Worm (Caenorhabditis elegans) whole organism, L1 larva: ENCODE results near the gene Y66D12A.16.

Experiments
- C16A3.4 ChIP-seq: fragments of 150-350 bp; optimal IDR thresholded peaks from 2 replicates; lab custom pipeline; 2014; ENCODE audit warnings: missing biosample characterization, missing genetic modification characterization
- C34B4.2 ChIP-seq: sonication (generic microtip); optimal IDR thresholded peaks from 2 replicates; lab custom pipeline; 2017; ENCODE audit warnings: mild to moderate bottlenecking, missing genetic modification characterization, missing compliant biosample characterization
- F16B12.6 ChIP-seq: fragments of 150-350 bp; optimal IDR thresholded peaks from 2 replicates; lab custom pipeline; 2014; ENCODE audit warnings: missing biosample characterization, missing genetic modification characterization
- alr-1 ChIP-seq: fragments of 200-800 bp; sonication (Bioruptor generic); optimal IDR thresholded peaks from 2 replicates; lab custom pipeline; 2018; ENCODE audit warnings: borderline replicate concordance, mild to moderate bottlenecking, missing genetic modification characterization, missing compliant biosample characterization
- blmp-1 ChIP-seq: fragments of 150-350 bp; optimal IDR thresholded peaks from 2 replicates; lab custom pipeline; 2014; ENCODE audit warnings: missing biosample characterization, missing genetic modification characterization
- ceh-8 ChIP-seq: fragments of 200-800 bp; sonication (Bioruptor generic); optimal IDR thresholded peaks from 2 replicates; lab custom pipeline; 2018; ENCODE audit warnings: mild to moderate bottlenecking, missing genetic modification characterization, moderate library complexity, missing compliant biosample characterization
- ceh-90 ChIP-seq: sonication (generic microtip); optimal IDR thresholded peaks from 2 replicates; lab custom pipeline; 2016; ENCODE audit warnings: missing genetic modification characterization, missing compliant biosample characterization
- ces-1 ChIP-seq: fragments of 150-350 bp; optimal IDR thresholded peaks from 2 replicates; lab custom pipeline; 2014; ENCODE audit warnings: missing biosample characterization, missing genetic modification reagents, missing genetic modification characterization
- dpl-1 ChIP-seq, 3 experiments: fragments of 150-350 bp in 2 of 3; sonication (generic microtip) in 1 of 3; optimal IDR thresholded peaks; 2 replicates each; lab custom pipeline; 2014 to 2017; ENCODE audit warnings: missing biosample characterization in 3 of 3, missing genetic modification characterization in 3 of 3, missing genetic modification reagents in 3 of 3
- efl-1 ChIP-seq, 4 experiments: fragments of 150-350 bp; optimal IDR thresholded peaks in 3 of 4; peaks in 1 of 4; 1 replicate in 1 of 4; 2 replicates in 3 of 4; lab custom pipeline; 2014; ENCODE audit warnings: missing biosample characterization in 2 of 4, missing genetic modification characterization in 2 of 4, missing genetic modification reagents in 2 of 4
- egl-27 ChIP-seq, 2 experiments: fragments of 150-350 bp in 1 of 2; sonication (generic microtip); optimal IDR thresholded peaks; 3 replicates each; lab custom pipeline; 2017 to 2018; ENCODE audit warnings: missing biosample characterization in 2 of 2, missing genetic modification characterization in 2 of 2, missing genetic modification reagents in 2 of 2
- elt-3 ChIP-seq, 6 experiments: fragments of 150-350 bp in 1 of 6; sonication (generic microtip); optimal IDR thresholded peaks; 2 replicates each; lab custom pipeline; 2017 to 2018; ENCODE audit warnings: missing biosample characterization in 6 of 6, missing genetic modification characterization in 6 of 6, inconsistent platforms in 1 of 6
- fkh-10 ChIP-seq: sonication (generic microtip); optimal IDR thresholded peaks from 2 replicates; lab custom pipeline; 2017; ENCODE audit warnings: missing biosample characterization, missing genetic modification reagents, missing genetic modification characterization
- fkh-4 ChIP-seq: sonication (generic microtip); optimal IDR thresholded peaks from 2 replicates; lab custom pipeline; 2016; ENCODE audit warnings: missing compliant biosample characterization, missing genetic modification characterization, borderline replicate concordance
- fkh-8 ChIP-seq: sonication (generic microtip); optimal IDR thresholded peaks from 2 replicates; lab custom pipeline; 2016; ENCODE audit warnings: mild to moderate bottlenecking, missing genetic modification characterization, missing compliant biosample characterization
- grh-1 ChIP-seq: fragments of 200-800 bp; sonication (Bioruptor generic); IDR thresholded peaks from 2 replicates; pipeline ENCODE4 v1.3.6; 2022; ENCODE audit warnings: missing genetic modification reagents, missing genetic modification characterization, missing compliant biosample characterization
- hlh-17 ChIP-seq: fragments of 200-800 bp; sonication (Bioruptor generic); optimal IDR thresholded peaks from 2 replicates; lab custom pipeline; 2018; ENCODE audit warnings: missing genetic modification characterization, mild to moderate bottlenecking, missing compliant biosample characterization, moderate library complexity, borderline replicate concordance
- hlh-4 ChIP-seq: sonication (generic microtip); optimal IDR thresholded peaks from 2 replicates; lab custom pipeline; 2016; ENCODE audit warnings: mild to moderate bottlenecking, missing genetic modification characterization, missing compliant biosample characterization
- hpl-2 ChIP-seq: fragments of 150-350 bp; optimal IDR thresholded peaks from 2 replicates; lab custom pipeline; 2014; ENCODE audit warnings: missing biosample characterization, missing genetic modification reagents, missing genetic modification characterization
- isw-1 ChIP-seq: fragments of 200-800 bp; sonication (Bioruptor generic); IDR thresholded peaks from 2 replicates; pipeline ENCODE4 v1.3.6; 2022; ENCODE audit warnings: missing genetic modification characterization, missing compliant biosample characterization
- lin-14 ChIP-seq: fragments of 200-800 bp; sonication (Bioruptor generic); optimal IDR thresholded peaks from 2 replicates; lab custom pipeline; 2018; ENCODE audit warnings: mild to moderate bottlenecking, missing genetic modification characterization, moderate library complexity, missing compliant biosample characterization
- lin-15B ChIP-seq: fragments of 150-350 bp; sonication (generic microtip); optimal IDR thresholded peaks from 3 replicates; lab custom pipeline; 2014; ENCODE audit warnings: missing biosample characterization, missing genetic modification characterization
- lsy-2 ChIP-seq, 2 experiments: fragments of 150-350 bp; optimal IDR thresholded peaks; 2 replicates each; lab custom pipeline; 2014; ENCODE audit warnings: missing biosample characterization in 2 of 2, missing genetic modification characterization in 2 of 2
- mab-9 ChIP-seq: fragments of 200-800 bp; sonication (Bioruptor generic); IDR thresholded peaks from 2 replicates; pipeline ENCODE4 v1.3.6; 2022; ENCODE audit warnings: missing genetic modification reagents, missing genetic modification characterization, missing compliant biosample characterization
- mep-1 ChIP-seq: fragments of 150-350 bp; optimal IDR thresholded peaks from 2 replicates; lab custom pipeline; 2014; ENCODE audit warnings: missing biosample characterization, missing genetic modification characterization
- nhr-11 ChIP-seq: fragments of 150-350 bp; optimal IDR thresholded peaks from 2 replicates; lab custom pipeline; 2014; ENCODE audit warnings: missing biosample characterization, missing genetic modification characterization
- nhr-19 ChIP-seq: fragments of 200-800 bp; sonication (Bioruptor generic); conservative IDR thresholded peaks from 2 replicates; pipeline ENCODE4 v1.3.6; 2022; ENCODE audit warnings: missing genetic modification characterization, missing compliant biosample characterization
- nhr-20 ChIP-seq: sonication (generic microtip); optimal IDR thresholded peaks from 2 replicates; lab custom pipeline; 2016; ENCODE audit warnings: mild to moderate bottlenecking, missing genetic modification characterization, missing compliant biosample characterization
- nhr-237 ChIP-seq: fragments of 150-350 bp; optimal IDR thresholded peaks from 2 replicates; lab custom pipeline; 2014; ENCODE audit warnings: missing biosample characterization, missing genetic modification characterization
- nhr-47 ChIP-seq: sonication (generic microtip); optimal IDR thresholded peaks from 2 replicates; lab custom pipeline; 2016; ENCODE audit warnings: mild to moderate bottlenecking, missing genetic modification characterization, moderate library complexity, missing compliant biosample characterization
- nhr-71 ChIP-seq: sonication (generic microtip); optimal IDR thresholded peaks from 2 replicates; lab custom pipeline; 2016; ENCODE audit warnings: mild to moderate bottlenecking, missing genetic modification characterization, moderate library complexity, missing compliant biosample characterization
- nhr-77 ChIP-seq: fragments of 150-350 bp; optimal IDR thresholded peaks from 2 replicates; lab custom pipeline; 2014; ENCODE audit warnings: missing biosample characterization, missing genetic modification characterization
- nhr-84 ChIP-seq: sonication (generic microtip); optimal IDR thresholded peaks from 2 replicates; lab custom pipeline; 2017; ENCODE audit warnings: missing biosample characterization, missing genetic modification characterization
- nhr-85 ChIP-seq: sonication (generic microtip); peaks from one replicate; lab custom pipeline; 2016; ENCODE audit warnings: missing genetic modification characterization, inconsistent platforms, missing compliant biosample characterization
- nhr-90 ChIP-seq: sonication (generic microtip); optimal IDR thresholded peaks from 2 replicates; lab custom pipeline; 2016; ENCODE audit warnings: mild to moderate bottlenecking, missing genetic modification characterization, missing compliant biosample characterization; ENCODE audit not compliant: poor library complexity
- pax-3 ChIP-seq: fragments of 200-800 bp; sonication (Bioruptor generic); optimal IDR thresholded peaks from 2 replicates; lab custom pipeline; 2018; ENCODE audit warnings: mild to moderate bottlenecking, missing genetic modification characterization, moderate library complexity, missing compliant biosample characterization
- pqm-1 ChIP-seq: sonication (generic microtip); optimal IDR thresholded peaks from 3 replicates; lab custom pipeline; 2017; ENCODE audit warnings: missing biosample characterization, missing genetic modification characterization
- rnt-1 ChIP-seq: sonication (generic microtip); optimal IDR thresholded peaks from 2 replicates; lab custom pipeline; 2016; ENCODE audit warnings: mild to moderate bottlenecking, missing genetic modification characterization, moderate library complexity, missing compliant biosample characterization
- skn-1 ChIP-seq: fragments of 150-350 bp; optimal IDR thresholded peaks from 2 replicates; lab custom pipeline; 2014; ENCODE audit warnings: missing biosample characterization, missing genetic modification characterization
- snpc-4 ChIP-seq: fragments of 150-350 bp; optimal IDR thresholded peaks from 2 replicates; lab custom pipeline; 2014; ENCODE audit warnings: missing biosample characterization, missing genetic modification characterization
- snu-23 ChIP-seq: sonication (generic microtip); optimal IDR thresholded peaks from 2 replicates; lab custom pipeline; 2016; ENCODE audit warnings: missing genetic modification characterization, missing compliant biosample characterization
- sox-4 ChIP-seq: sonication (generic microtip); optimal IDR thresholded peaks from 2 replicates; lab custom pipeline; 2016; ENCODE audit warnings: missing genetic modification characterization, missing compliant biosample characterization
- sup-37 ChIP-seq: fragments of 200-800 bp; sonication (Bioruptor generic); optimal IDR thresholded peaks from 2 replicates; lab custom pipeline; 2018; ENCODE audit warnings: mild to moderate bottlenecking, missing genetic modification characterization, missing compliant biosample characterization
- swsn-7 ChIP-seq: sonication (generic microtip); optimal IDR thresholded peaks from 2 replicates; lab custom pipeline; 2016; ENCODE audit warnings: missing genetic modification characterization, missing compliant biosample characterization
- tlp-1 ChIP-seq: fragments of 150-350 bp; optimal IDR thresholded peaks from 2 replicates; lab custom pipeline; 2014; ENCODE audit warnings: missing biosample characterization, missing genetic modification characterization
- unc-98 ChIP-seq: fragments of 200-800 bp; sonication (Bioruptor generic); IDR thresholded peaks from 2 replicates; pipeline ENCODE4 v1.3.6; 2022; ENCODE audit warnings: missing genetic modification characterization, missing compliant biosample characterization
- vab-15 ChIP-seq: sonication (generic microtip); optimal IDR thresholded peaks from 2 replicates; lab custom pipeline; 2017; ENCODE audit warnings: missing genotype, mild to moderate bottlenecking, missing genetic modification characterization, missing compliant biosample characterization
- xbp-1 ChIP-seq: sonication (generic microtip); optimal IDR thresholded peaks from 2 replicates; lab custom pipeline; 2016; ENCODE audit warnings: missing genetic modification characterization, missing compliant biosample characterization
- zag-1 ChIP-seq: fragments of 150-350 bp; optimal IDR thresholded peaks from 2 replicates; lab custom pipeline; 2014; ENCODE audit warnings: missing biosample characterization, missing genetic modification characterization
- zip-4 ChIP-seq: fragments of 200-800 bp; sonication (Bioruptor generic); optimal IDR thresholded peaks from 2 replicates; lab custom pipeline; 2018; ENCODE audit warnings: mild to moderate bottlenecking, missing genetic modification characterization, moderate library complexity, missing compliant biosample characterization
- ztf-11 ChIP-seq, 2 experiments: sonication (generic microtip); optimal IDR thresholded peaks; 2 replicates each; lab custom pipeline; 2016 to 2017; ENCODE audit warnings: missing genetic modification characterization in 2 of 2, missing biosample characterization in 1 of 2, missing compliant biosample characterization in 1 of 2
- ztf-4 ChIP-seq: fragments of 150-350 bp; optimal IDR thresholded peaks from 2 replicates; lab custom pipeline; 2014; ENCODE audit warnings: missing biosample characterization, missing genetic modification characterization

Gene Y66D12A.16

ce11 chrIII:11554701-11555111 lies 31.4 kb downstream of the Y66D12A.16 start (continued):
- peak in 1 of 6 experiments; percentile 49 for TF ChIP-seq elt-3 (tag; optimal IDR thresholded peaks at IDR 0.05; lab: Kevin White, UChicago)
- TF ChIP-seq nhr-11, result no peak
- no peak for TF ChIP-seq C34B4.2
- no peak for TF ChIP-seq isw-1 (GFP tag; lab: Robert Waterston, UW)
- no peak for TF ChIP-seq rnt-1
- TF ChIP-seq hpl-2 (GFP tag; lab: Kevin White, UChicago), result no peak
- no peak for TF ChIP-seq zip-4
- no peak for TF ChIP-seq tlp-1 (tag; lab: Kevin White, UChicago)
- no peak for TF ChIP-seq sox-4
- TF ChIP-seq snpc-4, result no peak
- TF ChIP-seq xbp-1 (tag; lab: Kevin White, UChicago), result no peak
- peak in 1 of 3 experiments; percentile 12 for TF ChIP-seq dpl-1 (GFP tag; optimal IDR thresholded peaks at IDR 0.05; lab: Kevin White, UChicago)
- peak; percentile 64 for TF ChIP-seq snu-23
- no peak for TF ChIP-seq ceh-8 (GFP tag; lab: Kevin White, UChicago)
- TF ChIP-seq mep-1 (tag; lab: Kevin White, UChicago), result peak; percentile 11
- TF ChIP-seq fkh-4 (tag; lab: Kevin White, UChicago), result no peak
- TF ChIP-seq nhr-237 (tag; lab: Kevin White, UChicago), result no peak
- no peak for TF ChIP-seq zag-1 (tag; lab: Kevin White, UChicago)
- peak; percentile 47 for TF ChIP-seq nhr-71 (tag; lab: Kevin White, UChicago)
- no peak for TF ChIP-seq unc-98
- no peak for TF ChIP-seq hlh-17 (GFP tag; lab: Kevin White, UChicago)
- no peak for TF ChIP-seq ztf-11 (tag; optimal IDR thresholded peaks at IDR 0.05; lab: Kevin White, UChicago)
- no peak for TF ChIP-seq F16B12.6 (tag; lab: Kevin White, UChicago)
- peak in 1 of 2 experiments; percentile 11 for TF ChIP-seq lsy-2 (tag; optimal IDR thresholded peaks at IDR 0.05; lab: Kevin White, UChicago)
- TF ChIP-seq alr-1, result no peak
- TF ChIP-seq ztf-4, result no peak
- TF ChIP-seq nhr-20 (tag; lab: Kevin White, UChicago), result peak; percentile 45
- TF ChIP-seq pax-3 (tag; lab: Kevin White, UChicago), result no peak
- TF ChIP-seq nhr-84 (tag; lab: Kevin White, UChicago), result no peak
- no peak for TF ChIP-seq blmp-1 (tag; lab: Kevin White, UChicago)
- TF ChIP-seq ces-1 (GFP tag; lab: Kevin White, UChicago), result no peak
- TF ChIP-seq egl-27 (tag; optimal IDR thresholded peaks at IDR 0.05; lab: Kevin White, UChicago), result no peak
- TF ChIP-seq fkh-10 (GFP tag; lab: Kevin White, UChicago), result no peak
- no peak for TF ChIP-seq ceh-90 (tag; lab: Kevin White, UChicago)
- TF ChIP-seq nhr-85 (tag; lab: Kevin White, UChicago), result peak; percentile 83

ce11 chrIII:11556860-11557259 lies 33.5 kb downstream of the Y66D12A.16 start:
- TF ChIP-seq nhr-71 (tag; lab: Kevin White, UChicago) (peak; percentile 17), nhr-90 (tag; lab: Kevin White, UChicago) (peak; percentile 0), nhr-20 (tag; lab: Kevin White, UChicago) (peak; percentile 20), swsn-7 (tag; lab: Kevin White, UChicago) (peak; percentile 19), C16A3.4 (tag; lab: Kevin White, UChicago) (peak; percentile 21), hlh-4 (tag; lab: Kevin White, UChicago) (no peak), dpl-1 (GFP tag; optimal IDR thresholded peaks at IDR 0.05; lab: Kevin White, UChicago) (peak; percentile 2 to 44 (median 26)), skn-1 (tag; lab: Kevin White, UChicago) (peak; percentile 56), sup-37 (GFP tag; lab: Kevin White, UChicago) (no peak), tlp-1 (tag; lab: Kevin White, UChicago) (no peak), efl-1 (optimal IDR thresholded peaks at IDR 0.05; lab: Kevin White, UChicago) (peak; percentile 24 to 30), efl-1 (GFP tag; optimal IDR thresholded peaks at IDR 0.05 in 1 of 2; lab: Kevin White, UChicago) (peak; percentile 7 to 84), nhr-19 (GFP tag; lab: Robert Waterston, UW) (no peak), lin-14 (GFP tag; lab: Kevin White, UChicago) (peak; percentile 50), pqm-1 (no peak), vab-15 (no peak), nhr-85 (tag; lab: Kevin White, UChicago) (peak; percentile 70), snu-23 (peak; percentile 12), grh-1 (GFP tag; lab: Robert Waterston, UW) (peak; percentile 65), nhr-47 (peak; percentile 19), blmp-1 (tag; lab: Kevin White, UChicago) (peak; percentile 36), nhr-77 (tag; lab: Kevin White, UChicago) (no peak), lin-15B (tag; lab: Kevin White, UChicago) (no peak), mab-9 (GFP tag; lab: Robert Waterston, UW) (no peak), hpl-2 (GFP tag; lab: Kevin White, UChicago) (no peak), lsy-2 (tag; optimal IDR thresholded peaks at IDR 0.05; lab: Kevin White, UChicago) (peak in 1 of 2 experiments; percentile 57), fkh-8 (tag; lab: Kevin White, UChicago) (no peak)
